Fruit fly (Drosophila melanogaster) ovary, adult (tissue): ENCODE measurements around the gene CG13022.
A peak's percentile ranks its signal among the peaks of the same experiment; 100 is the strongest.

ENCODE experiments used
- CG17801 ChIP-seq: fragments of 200-800 bp; optimal IDR thresholded peaks from 2 replicates; lab custom pipeline; 2019; ENCODE audit warnings: missing biosample characterization, mild to moderate bottlenecking, missing genetic modification characterization, moderate library complexity; ENCODE audit not compliant: partially characterized antibody

CG13022 gene

dm6 chr3L:16938852-16939251 lies at the start of gene CG13022:
CG13022 (minus strand) TSS chr3L:16938952.
- TF ChIP-seq CG17801 (GFP tag; lab: Kevin White, UChicago): no peak

- no peak for TF ChIP-seq CG17801 (GFP tag; lab: Kevin White, UChicago)
Measured at dm6 chr3L:16988526-16988925, 49.8 kb upstream of the CG13022 start.

DNA sequence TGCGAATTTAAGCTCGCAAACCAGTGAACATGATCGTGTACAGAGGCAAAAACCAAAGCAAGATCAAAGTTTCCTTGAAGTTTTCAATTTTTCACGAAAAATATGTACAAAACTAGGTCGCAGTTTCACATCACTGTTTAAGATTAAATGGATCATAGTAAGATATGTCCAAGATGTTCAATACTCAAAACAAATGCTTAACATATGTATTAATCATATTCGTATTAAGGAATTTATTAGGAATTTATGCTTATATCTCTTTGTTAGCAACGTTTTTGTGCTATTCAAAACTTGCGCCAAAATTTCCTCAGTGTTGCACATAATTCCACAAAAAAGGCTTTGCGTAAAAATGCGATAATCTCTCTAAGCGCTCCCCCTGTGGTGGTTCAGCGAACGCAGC lies 48.6 kb upstream of the CG13022 start:
- TF ChIP-seq CG17801 (GFP tag; lab: Kevin White, UChicago): no peak

dm6 chr3L:16986062-16987013 lies 47.6 kb upstream of the CG13022 start:
- no peak for TF ChIP-seq CG17801 (GFP tag; lab: Kevin White, UChicago)

dm6 chr3L:16985578-16985977 lies 46.8 kb upstream of the CG13022 start:
- no peak for TF ChIP-seq CG17801 (GFP tag; lab: Kevin White, UChicago)

DNA sequence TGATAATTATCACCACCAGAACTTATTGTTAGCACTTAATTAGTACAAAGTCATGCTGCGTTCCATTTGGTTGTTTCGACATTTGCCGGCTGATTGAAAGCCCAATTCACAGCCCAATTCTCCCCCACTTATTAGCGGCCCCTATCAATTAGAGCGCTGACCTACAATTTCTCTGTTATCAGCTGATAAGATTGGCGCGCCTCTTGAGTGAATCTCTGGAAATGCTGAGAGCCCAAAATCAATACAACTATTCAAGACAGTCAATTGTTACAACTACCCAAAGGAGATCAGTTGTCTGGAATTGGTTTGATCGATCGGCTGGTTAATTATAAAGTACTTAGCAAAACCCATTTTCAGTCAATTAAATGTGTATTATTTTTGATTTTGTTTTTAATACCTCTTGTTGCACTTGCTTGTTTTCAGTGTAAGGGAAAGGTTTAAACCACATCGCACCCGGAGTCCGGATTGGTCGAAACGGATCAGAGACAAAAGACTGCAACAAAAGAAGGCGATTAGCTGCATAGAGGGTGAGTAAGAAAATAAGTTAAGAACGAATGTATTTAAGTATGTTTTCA lies 46.1 kb upstream of the CG13022 start:
- TF ChIP-seq CG17801 (GFP tag; lab: Kevin White, UChicago): no peak

- TF ChIP-seq CG17801 (GFP tag; lab: Kevin White, UChicago): no peak
Measured at dm6 chr3L:16984042-16984441, 45.3 kb upstream of the CG13022 start.

DNA sequence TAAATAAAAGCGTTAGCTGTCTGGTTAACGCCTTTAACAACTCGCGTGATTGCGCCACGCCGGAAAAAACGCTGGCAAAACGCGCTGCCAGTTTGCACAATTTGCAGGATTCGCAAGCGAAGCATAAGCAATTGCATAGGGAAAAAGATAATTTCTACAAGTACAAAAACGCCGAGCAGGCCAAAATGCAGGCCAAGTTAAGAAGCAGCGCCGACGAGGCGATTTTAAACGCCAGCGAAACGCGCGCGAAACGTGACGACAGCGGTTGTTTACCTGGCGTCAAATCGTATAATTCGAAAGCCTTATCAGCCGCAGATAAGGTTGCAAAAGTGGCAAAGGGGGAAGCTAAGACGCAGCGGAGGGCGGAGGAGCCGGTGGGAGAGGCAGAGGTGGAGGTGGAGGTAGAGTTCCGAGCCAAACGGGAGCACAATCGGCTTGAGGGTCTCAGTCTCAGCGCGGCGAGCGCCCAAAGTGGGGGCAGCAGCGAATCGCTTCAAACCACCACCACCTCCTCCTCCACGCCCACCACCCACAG lies 42.4 kb upstream of the CG13022 start:
- no peak for TF ChIP-seq CG17801 (GFP tag; lab: Kevin White, UChicago)

dm6 chr3L:16978406-16978805 lies 39.7 kb upstream of the CG13022 start:
- no peak for TF ChIP-seq CG17801 (GFP tag; lab: Kevin White, UChicago)

DNA sequence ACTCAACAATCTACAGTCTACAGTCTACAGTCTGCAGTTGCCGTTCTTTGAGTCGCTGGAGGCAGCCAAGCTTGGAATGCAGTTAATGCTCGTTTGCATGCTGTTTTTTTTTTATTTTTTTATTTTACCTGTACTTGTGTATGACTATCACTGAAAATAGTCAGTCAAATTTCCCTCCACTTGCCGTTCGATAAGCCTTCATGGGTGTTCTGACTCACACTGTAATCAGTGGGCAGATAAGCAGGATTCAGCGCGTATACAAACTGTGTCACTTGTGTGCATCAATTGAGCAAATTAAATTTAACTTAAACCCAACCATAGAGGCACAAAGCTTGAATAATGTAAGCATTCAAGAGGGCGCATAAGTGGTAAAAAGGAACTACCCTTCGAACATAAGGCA lies 38.6 kb upstream of the CG13022 start:
- TF ChIP-seq CG17801 (GFP tag; lab: Kevin White, UChicago): no peak

DNA sequence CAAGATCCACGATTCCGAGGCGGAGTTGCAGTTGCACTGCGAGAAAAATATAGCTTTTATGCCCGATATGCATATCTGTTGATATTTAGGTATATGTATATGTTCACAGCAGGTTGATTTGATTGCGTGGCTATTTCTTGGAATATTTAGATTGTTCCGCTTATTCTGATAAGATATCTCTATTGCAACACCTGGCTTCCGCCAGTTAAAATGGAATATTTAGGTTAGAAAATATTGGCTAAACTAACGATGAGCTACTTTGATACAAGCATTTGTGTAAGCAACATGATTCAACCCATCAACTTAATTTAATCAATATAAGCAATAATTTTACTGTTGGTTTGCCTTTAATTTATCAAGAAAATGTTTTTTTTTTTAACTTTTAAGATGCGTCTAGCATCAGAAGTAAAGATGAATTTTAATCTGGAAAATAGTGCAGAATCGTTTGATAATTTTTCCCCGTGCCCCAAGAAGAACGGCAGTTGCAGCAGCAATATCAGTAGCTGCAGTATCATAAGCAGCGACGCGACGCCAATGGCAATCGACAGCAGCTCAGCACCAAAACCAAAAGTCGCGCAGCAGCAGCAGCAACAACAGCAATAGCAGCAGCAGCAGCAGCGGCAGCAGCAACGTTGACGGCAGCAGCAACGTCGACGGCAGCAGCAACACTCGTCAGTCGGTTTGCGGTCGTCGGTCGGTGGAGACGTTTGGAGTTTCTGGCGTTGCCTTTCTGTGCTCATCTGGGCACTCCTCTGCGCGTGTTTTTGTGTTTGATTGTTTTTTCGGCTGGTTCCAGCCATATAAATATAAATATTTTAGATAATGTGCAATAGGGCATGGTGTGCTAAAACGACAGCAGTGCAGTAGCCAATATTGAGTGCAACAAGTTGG lies 37.1 kb upstream of the CG13022 start:
- TF ChIP-seq CG17801 (GFP tag; lab: Kevin White, UChicago): no peak

- no peak for TF ChIP-seq CG17801 (GFP tag; lab: Kevin White, UChicago)
Measured at dm6 chr3L:16974645-16975151, 35.9 kb upstream of the CG13022 start.

DNA sequence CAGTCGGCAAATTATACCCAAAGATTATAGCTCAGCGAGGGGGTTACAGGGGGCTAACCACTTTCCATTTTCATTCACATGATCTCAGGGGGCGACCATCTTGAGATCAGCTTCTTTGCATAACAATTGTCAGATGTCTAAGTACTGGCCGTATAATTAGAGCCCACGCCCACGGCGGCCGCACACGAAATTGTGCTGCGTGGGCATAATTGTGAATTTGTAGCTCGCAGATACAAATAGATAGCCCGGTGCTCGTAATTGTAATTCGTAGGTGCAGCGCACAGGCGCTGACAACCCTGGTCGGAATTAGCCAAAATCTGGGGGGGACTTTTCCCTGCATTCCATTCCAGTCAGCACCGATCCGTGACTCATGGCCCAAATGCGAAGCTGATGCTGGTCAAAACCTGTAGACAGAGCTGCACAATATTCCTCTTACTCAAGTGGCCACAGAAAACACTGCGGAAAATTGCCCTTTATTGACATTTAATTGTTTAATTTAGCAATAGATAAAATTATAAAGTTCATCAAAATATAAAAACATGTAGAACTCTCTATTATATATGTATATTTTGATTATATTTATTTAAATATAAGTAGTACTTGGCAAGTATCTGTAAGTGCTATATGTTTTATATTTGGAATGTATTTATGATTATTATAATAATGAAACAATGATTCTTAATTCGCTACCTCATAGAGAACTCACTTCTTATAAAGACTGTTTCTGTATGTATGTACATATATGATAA lies 33.0 kb upstream of the CG13022 start:
- TF ChIP-seq CG17801 (GFP tag; lab: Kevin White, UChicago): no peak

DNA sequence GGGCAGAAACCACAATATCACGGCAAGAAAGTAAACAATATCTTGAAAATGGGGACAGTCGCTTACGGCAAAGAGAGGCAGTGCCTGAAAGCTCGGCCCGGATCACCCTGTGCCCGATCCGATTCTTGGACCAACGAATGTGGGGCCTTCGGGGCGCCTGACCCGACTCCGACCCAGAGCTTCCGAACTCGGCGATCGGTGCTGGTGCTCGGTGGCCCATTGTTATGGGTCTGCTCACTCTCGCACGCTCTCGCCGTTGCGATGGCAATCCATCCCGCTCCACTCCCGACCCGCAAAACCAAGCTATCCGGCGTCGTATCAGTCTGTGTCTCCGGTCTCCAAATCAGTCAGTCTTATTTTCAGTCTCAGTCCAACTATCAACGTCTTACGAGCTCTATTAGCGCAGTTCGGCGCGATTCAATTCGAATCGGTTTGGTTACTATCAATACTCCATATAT lies 30.9 kb upstream of the CG13022 start, which contains the start of gene Exn:
Exn (plus strand) TSS at position 362 of the 458 bp plus-strand sequence.
- TF ChIP-seq CG17801 (GFP tag; lab: Kevin White, UChicago): peak; percentile 71
